Worm (Caenorhabditis elegans) whole organism, midembryonic: ENCODE results near the gene T07A5.1.

ENCODE experiments used
- T22C8.4 ChIP-seq: fragments of 200-800 bp; sonication (Bioruptor generic); IDR thresholded peaks from 2 replicates; pipeline ENCODE4 v1.3.6; 2022; ENCODE audit warnings: missing genetic modification characterization, missing compliant biosample characterization
- cog-1 ChIP-seq: sonication (generic microtip); optimal IDR thresholded peaks from 2 replicates; lab custom pipeline; 2016; ENCODE audit warnings: missing genetic modification characterization, missing compliant biosample characterization
- flt-1 ChIP-seq: fragments of 200-800 bp; sonication (Bioruptor generic); IDR thresholded peaks from 2 replicates; pipeline ENCODE4 v1.3.6; 2022; ENCODE audit warnings: missing genetic modification characterization, missing compliant biosample characterization
- med-1 ChIP-seq: sonication (generic microtip); optimal IDR thresholded peaks from 2 replicates; lab custom pipeline; 2017; ENCODE audit warnings: missing genetic modification characterization, mild to moderate bottlenecking, missing compliant biosample characterization, antibody characterized with exemption, missing genetic modification reagents; ENCODE audit not compliant: insufficient read depth
- ref-1 ChIP-seq: fragments of 200-800 bp; sonication (Bioruptor generic); conservative IDR thresholded peaks from 2 replicates; pipeline ENCODE4 v1.3.6; 2022; ENCODE audit warnings: missing genetic modification reagents, missing genetic modification characterization, missing compliant biosample characterization
- ztf-23 ChIP-seq: fragments of 200-800 bp; sonication (Bioruptor generic); IDR thresholded peaks from 2 replicates; pipeline ENCODE4 v1.3.6; 2022; ENCODE audit warnings: missing genetic modification reagents, missing genetic modification characterization, missing compliant biosample characterization
- ztf-29 ChIP-seq: fragments of 200-800 bp; sonication (Bioruptor generic); IDR thresholded peaks from 2 replicates; pipeline ENCODE4 v1.3.6; 2022; ENCODE audit warnings: missing genetic modification reagents, missing genetic modification characterization, missing compliant biosample characterization

DNA sequence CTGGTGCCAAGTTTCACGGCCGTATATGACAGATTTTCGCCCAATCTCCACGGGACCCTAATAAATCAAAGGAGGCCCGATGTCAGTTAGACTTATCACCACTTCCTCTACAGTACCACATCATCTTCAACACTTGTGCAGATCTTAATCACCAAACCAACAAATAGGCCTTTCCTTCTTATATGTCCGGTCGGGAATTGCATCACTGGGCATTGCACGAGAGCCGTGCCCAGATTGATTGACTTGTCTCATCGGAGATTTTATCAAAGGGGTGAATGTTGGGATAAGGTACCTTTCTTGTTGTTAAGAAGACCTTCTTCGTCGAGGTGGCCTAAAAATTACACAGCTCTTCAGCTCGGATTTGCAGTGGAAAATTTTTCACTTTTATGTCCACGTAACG lies 38.8 kb upstream of the T07A5.1 start:
- no peak for TF ChIP-seq ref-1 (GFP tag; lab: Robert Waterston, UW)
- TF ChIP-seq T22C8.4 (GFP tag; lab: Robert Waterston, UW) = no peak
- TF ChIP-seq cog-1 (tag; lab: Kevin White, UChicago) = no peak
- no peak for TF ChIP-seq ztf-23 (GFP tag; lab: Robert Waterston, UW)
- no peak for TF ChIP-seq med-1 (GFP tag; lab: Kevin White, UChicago)
- TF ChIP-seq flt-1 (GFP tag; lab: Robert Waterston, UW) = no peak
- TF ChIP-seq ztf-29 (GFP tag; lab: Robert Waterston, UW) = no peak
